Fruit fly (Drosophila melanogaster) Kc167 (cell line): ENCODE measurements around the gene stai.

Source experiments
- Myc ChIP-seq: fragments of >200 bp; optimal IDR thresholded peaks from 2 replicates; lab custom pipeline; 2017; ENCODE audit warnings: missing external identifiers
- psq ChIP-seq: fragments of >200 bp; optimal IDR thresholded peaks from 2 replicates; lab custom pipeline; 2017; ENCODE audit warnings: missing external identifiers
- ttk ChIP-seq: sonication (Bioruptor generic); optimal IDR thresholded peaks from 2 replicates; lab custom pipeline; 2017; ENCODE audit warnings: missing external identifiers

dm6 chr2L:6155041-6155440 is 54.9 kb downstream of the stai start, which contains the start of gene CG31639:
- no peak for TF ChIP-seq Myc (lab: Kevin White, UChicago)
- TF ChIP-seq psq (lab: Kevin White, UChicago), result no peak
- TF ChIP-seq ttk (lab: Kevin White, UChicago), result no peak
